Worm (Caenorhabditis elegans) whole organism, L3 larva: ENCODE results near the gene F54D10.4.
A peak's percentile ranks its signal among the peaks of the same experiment; 100 is the strongest.

Source experiments
- ZK546.5 ChIP-seq: sonication (generic microtip); optimal IDR thresholded peaks from 2 replicates; lab custom pipeline; 2017; ENCODE audit warnings: missing biosample characterization, missing genetic modification characterization
- aly-2 ChIP-seq: fragments of 150-350 bp; optimal IDR thresholded peaks from 2 replicates; lab custom pipeline; 2014; ENCODE audit warnings: missing biosample characterization, missing genetic modification characterization
- ama-1 ChIP-seq: fragments of 150-350 bp; optimal IDR thresholded peaks from 2 replicates; lab custom pipeline; 2018
- ceh-16 ChIP-seq: sonication (generic microtip); optimal IDR thresholded peaks from 2 replicates; lab custom pipeline; 2017; ENCODE audit warnings: missing biosample characterization, missing genetic modification characterization
- ceh-28 ChIP-seq: fragments of 150-350 bp; optimal IDR thresholded peaks from 2 replicates; lab custom pipeline; 2014; ENCODE audit warnings: missing biosample characterization, missing genetic modification reagents, missing genetic modification characterization
- ceh-82 ChIP-seq: fragments of 150-350 bp; optimal IDR thresholded peaks from 2 replicates; lab custom pipeline; 2014; ENCODE audit warnings: missing biosample characterization, missing genetic modification characterization
- ceh-9 ChIP-seq: sonication (generic microtip); optimal IDR thresholded peaks from 2 replicates; lab custom pipeline; 2018; ENCODE audit warnings: missing biosample characterization, missing genetic modification characterization
- egl-5 ChIP-seq: fragments of 150-350 bp; optimal IDR thresholded peaks from 2 replicates; lab custom pipeline; 2017; ENCODE audit warnings: missing biosample characterization, missing genetic modification reagents, missing genetic modification characterization, inconsistent platforms
- elt-1 ChIP-seq: fragments of 150-350 bp; optimal IDR thresholded peaks from 2 replicates; lab custom pipeline; 2014; ENCODE audit warnings: missing biosample characterization, missing genetic modification characterization
- elt-2 ChIP-seq: sonication (generic microtip); optimal IDR thresholded peaks from 2 replicates; lab custom pipeline; 2016; ENCODE audit warnings: missing genetic modification reagents, mild to moderate bottlenecking, missing genetic modification characterization, missing compliant biosample characterization
- elt-3 ChIP-seq, 3 experiments: fragments of 150-350 bp in 1 of 3; sonication (generic microtip) in 2 of 3; optimal IDR thresholded peaks; 2 replicates in 2 of 3; 4 replicates in 1 of 3; lab custom pipeline; 2014 to 2017; ENCODE audit warnings: missing biosample characterization in 3 of 3, missing genetic modification characterization in 3 of 3
- eor-1 ChIP-seq, 2 experiments: fragments of 150-350 bp; optimal IDR thresholded peaks; 2 replicates each; lab custom pipeline; 2014 to 2018; ENCODE audit warnings: missing biosample characterization in 2 of 2, missing genetic modification characterization in 2 of 2
- fkh-10 ChIP-seq: sonication (generic microtip); optimal IDR thresholded peaks from 2 replicates; lab custom pipeline; 2017; ENCODE audit warnings: missing biosample characterization, missing genetic modification reagents, missing genetic modification characterization
- fkh-2 ChIP-seq: fragments of 150-350 bp; optimal IDR thresholded peaks from 2 replicates; lab custom pipeline; 2014; ENCODE audit warnings: missing biosample characterization, missing genetic modification reagents, missing genetic modification characterization
- fos-1 ChIP-seq: fragments of 150-350 bp; optimal IDR thresholded peaks from 2 replicates; lab custom pipeline; 2014; ENCODE audit warnings: missing biosample characterization, missing genetic modification characterization
- hmg-11 ChIP-seq: sonication (generic microtip); optimal IDR thresholded peaks from 2 replicates; lab custom pipeline; 2016; ENCODE audit warnings: missing genetic modification characterization, missing compliant biosample characterization
- jun-1 ChIP-seq: fragments of 150-350 bp; optimal IDR thresholded peaks from 2 replicates; lab custom pipeline; 2014; ENCODE audit warnings: missing biosample characterization, missing genetic modification reagents, missing genetic modification characterization
- lin-15B ChIP-seq: fragments of 150-350 bp; optimal IDR thresholded peaks from 2 replicates; lab custom pipeline; 2014; ENCODE audit warnings: missing biosample characterization, missing genetic modification characterization
- lsy-12 ChIP-seq: sonication (generic microtip); optimal IDR thresholded peaks from 2 replicates; lab custom pipeline; 2016; ENCODE audit warnings: mild to moderate bottlenecking, missing genetic modification characterization, missing compliant biosample characterization
- mdl-1 ChIP-seq: fragments of 150-350 bp; optimal IDR thresholded peaks from 2 replicates; lab custom pipeline; 2014; ENCODE audit warnings: missing biosample characterization, missing genetic modification characterization
- mml-1 ChIP-seq: fragments of 150-350 bp; sonication (generic microtip); optimal IDR thresholded peaks from 3 replicates; lab custom pipeline; 2014; ENCODE audit warnings: missing biosample characterization, missing genetic modification characterization
- nhr-12 ChIP-seq: fragments of 150-350 bp; optimal IDR thresholded peaks from 2 replicates; lab custom pipeline; 2014; ENCODE audit warnings: missing biosample characterization, missing genetic modification characterization
- nhr-23 ChIP-seq: fragments of 150-350 bp; optimal IDR thresholded peaks from 2 replicates; lab custom pipeline; 2014; ENCODE audit warnings: missing biosample characterization, missing genetic modification reagents, missing genetic modification characterization
- nhr-237 ChIP-seq: fragments of 150-350 bp; optimal IDR thresholded peaks from 2 replicates; lab custom pipeline; 2014; ENCODE audit warnings: missing biosample characterization, missing genetic modification characterization
- nhr-25 ChIP-seq: sonication (generic microtip); optimal IDR thresholded peaks from 2 replicates; lab custom pipeline; 2017; ENCODE audit warnings: missing biosample characterization, missing genetic modification characterization
- nhr-43 ChIP-seq: sonication (generic microtip); optimal IDR thresholded peaks from 2 replicates; lab custom pipeline; 2016; ENCODE audit warnings: mild to moderate bottlenecking, missing genetic modification characterization, missing compliant biosample characterization; ENCODE audit not compliant: poor library complexity, severe bottlenecking
- nhr-76 ChIP-seq: fragments of 150-350 bp; sonication (generic microtip); optimal IDR thresholded peaks from 5 replicates; lab custom pipeline; 2014; ENCODE audit warnings: missing biosample characterization, missing genetic modification characterization
- nhr-77 ChIP-seq: fragments of 150-350 bp; optimal IDR thresholded peaks from 2 replicates; lab custom pipeline; 2014; ENCODE audit warnings: missing biosample characterization, missing genetic modification characterization
- pha-4 ChIP-seq: fragments of 150-350 bp; optimal IDR thresholded peaks from 2 replicates; lab custom pipeline; 2014; ENCODE audit warnings: missing biosample characterization, missing genetic modification reagents, missing genetic modification characterization
- tbx-2 ChIP-seq: sonication (generic microtip); optimal IDR thresholded peaks from 2 replicates; lab custom pipeline; 2016; ENCODE audit warnings: mild to moderate bottlenecking, missing genetic modification characterization, missing compliant biosample characterization
- unc-39 ChIP-seq: sonication (generic microtip); optimal IDR thresholded peaks from 4 replicates; lab custom pipeline; 2017; ENCODE audit warnings: missing biosample characterization, missing genetic modification characterization

The F54D10.4 gene

DNA sequence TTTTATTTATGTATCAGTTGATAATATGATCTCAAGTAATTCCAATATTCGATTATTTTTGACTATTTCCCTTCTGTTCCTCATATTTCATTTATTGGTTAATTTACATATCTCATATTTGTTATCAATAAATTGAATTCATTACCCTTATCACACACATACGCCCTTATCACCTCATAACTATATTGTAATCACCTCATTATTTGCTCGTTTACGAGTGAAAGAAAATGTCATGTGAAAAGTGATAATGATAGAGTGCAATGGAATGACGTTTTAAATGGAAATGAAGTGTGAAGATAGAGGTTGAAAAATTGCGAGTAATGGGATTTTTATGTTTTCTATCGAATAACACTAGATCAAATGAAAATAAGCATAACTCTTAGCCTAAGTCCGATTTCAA lies 20.3 kb downstream of the F54D10.4 start (continued):
- TF ChIP-seq hmg-11 (tag; lab: Kevin White, UChicago) = no peak
- no peak for TF ChIP-seq nhr-25 (tag; lab: Kevin White, UChicago)
- no peak for TF ChIP-seq fkh-2 (tag; lab: Kevin White, UChicago)
- no peak for TF ChIP-seq aly-2 (tag; lab: Kevin White, UChicago)
- no peak for TF ChIP-seq ceh-82 (tag; lab: Kevin White, UChicago)
- TF ChIP-seq nhr-12 (tag; lab: Kevin White, UChicago) = no peak
- no peak for TF ChIP-seq ama-1 (lab: Kevin White, UChicago)
- no peak for TF ChIP-seq nhr-237 (tag; lab: Kevin White, UChicago)
- TF ChIP-seq fos-1 (tag; lab: Kevin White, UChicago) = peak; percentile 63
- no peak for TF ChIP-seq nhr-77 (tag; lab: Kevin White, UChicago)
- no peak for TF ChIP-seq eor-1 (tag; optimal IDR thresholded peaks at IDR 0.05; lab: Kevin White, UChicago)
- no peak for TF ChIP-seq nhr-43 (tag; lab: Kevin White, UChicago)
- TF ChIP-seq jun-1 (tag; lab: Kevin White, UChicago) = peak; percentile 96
- no peak for TF ChIP-seq ceh-28 (tag; lab: Kevin White, UChicago)
- TF ChIP-seq lin-15B (tag; lab: Kevin White, UChicago) = no peak

DNA sequence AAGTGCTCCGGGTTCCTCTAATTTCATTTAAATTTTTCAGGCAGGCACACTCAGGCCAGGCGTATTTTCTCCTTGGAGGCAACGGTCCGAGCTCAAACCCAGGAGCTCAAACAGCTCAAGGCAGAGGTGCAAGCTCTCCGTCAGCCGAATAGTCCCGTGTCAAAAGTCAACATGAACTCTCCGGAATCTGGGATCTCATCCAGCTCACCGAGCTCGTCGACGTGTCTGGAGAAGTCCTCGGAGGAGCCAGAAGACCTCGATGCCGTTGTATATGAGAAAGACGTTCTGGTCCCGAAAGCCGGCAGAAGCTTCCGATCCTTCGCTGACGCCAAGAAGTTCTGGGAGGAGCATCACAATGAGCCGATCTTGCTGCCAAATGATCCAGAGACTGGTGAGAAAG lies 21.1 kb downstream of the F54D10.4 start:
- no peak for TF ChIP-seq nhr-237 (tag; lab: Kevin White, UChicago)
- no peak for TF ChIP-seq nhr-76 (tag; lab: Kevin White, UChicago)
- no peak for TF ChIP-seq ama-1 (lab: Kevin White, UChicago)
- TF ChIP-seq fkh-2 (tag; lab: Kevin White, UChicago) = no peak
- no peak for TF ChIP-seq elt-2
- TF ChIP-seq mml-1 = no peak
- no peak for TF ChIP-seq ceh-16 (tag; lab: Kevin White, UChicago)
- no peak for TF ChIP-seq aly-2 (tag; lab: Kevin White, UChicago)
- no peak for TF ChIP-seq lsy-12 (tag; lab: Kevin White, UChicago)
- no peak for TF ChIP-seq jun-1 (tag; lab: Kevin White, UChicago)
- TF ChIP-seq, all 47 proteins: peak for 0

DNA sequence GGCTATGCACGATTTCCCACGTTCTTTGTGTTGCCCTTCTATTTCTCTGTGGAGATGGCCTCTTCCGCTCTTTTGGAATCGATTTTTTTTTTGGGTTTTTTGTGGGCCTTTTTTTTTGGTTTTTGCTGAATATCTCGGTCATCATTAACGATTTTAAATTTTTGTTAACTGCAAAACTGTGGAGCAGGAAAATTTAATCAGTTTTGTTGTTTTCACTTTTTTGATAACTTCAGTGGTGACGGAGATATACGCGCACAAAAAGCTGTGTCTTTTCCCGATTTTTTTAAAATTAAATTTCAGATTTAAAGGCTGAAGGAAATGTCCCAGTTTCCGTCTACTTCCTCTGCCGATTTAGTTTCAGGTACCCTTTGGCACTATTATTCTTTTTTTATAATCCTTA lies 21.6 kb downstream of the F54D10.4 start, which contains the start of gene T24E12.1:
Gene T24E12.1 (plus strand): TSS at position 301 of the 400 bp plus-strand sequence.
- TF ChIP-seq pha-4 (tag; lab: Kevin White, UChicago) (no peak), nhr-23 (no peak), egl-5 (tag; lab: Kevin White, UChicago) (no peak), ama-1 (lab: Kevin White, UChicago) (no peak), elt-3 (tag; optimal IDR thresholded peaks at IDR 0.05; lab: Kevin White, UChicago) (no peak), tbx-2 (tag; lab: Kevin White, UChicago) (no peak)

DNA sequence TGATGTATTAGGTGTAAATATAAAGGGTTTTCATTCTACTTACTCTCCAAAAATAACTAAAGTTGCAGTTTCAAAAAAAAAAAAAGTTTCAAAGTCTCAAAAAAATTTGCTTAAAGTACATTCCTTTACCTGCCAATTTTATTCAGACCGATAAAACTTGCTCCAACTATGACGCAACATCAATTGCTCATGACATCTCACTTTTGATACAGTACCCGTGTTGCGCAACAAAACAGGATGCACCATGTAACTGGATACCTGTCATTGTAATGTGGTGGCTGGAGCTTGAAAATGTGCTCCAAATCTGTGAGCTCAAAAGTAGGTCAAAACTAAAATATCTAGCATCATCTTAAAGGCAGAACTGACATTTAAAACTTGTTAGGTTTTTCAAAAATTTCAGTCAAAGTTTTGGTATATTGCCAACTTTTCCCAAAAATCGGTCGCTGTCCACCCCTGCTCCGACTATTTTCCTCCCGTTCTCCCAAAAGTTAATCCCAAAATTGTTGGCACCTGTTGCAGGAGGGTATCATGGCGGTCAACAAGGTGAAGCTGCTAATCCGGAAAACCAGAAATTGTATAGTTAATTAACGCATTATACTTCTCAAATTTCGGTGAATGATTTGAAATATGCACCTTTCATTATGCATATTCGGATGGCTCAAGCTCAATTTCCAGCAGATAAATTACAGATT lies 24.4 kb downstream of the F54D10.4 start, which contains the start of gene T24E12.2:
Gene T24E12.2 (plus strand): TSS at position 642 of the 692 bp plus-strand sequence.
- no peak for TF ChIP-seq ceh-9 (tag; lab: Kevin White, UChicago)

DNA sequence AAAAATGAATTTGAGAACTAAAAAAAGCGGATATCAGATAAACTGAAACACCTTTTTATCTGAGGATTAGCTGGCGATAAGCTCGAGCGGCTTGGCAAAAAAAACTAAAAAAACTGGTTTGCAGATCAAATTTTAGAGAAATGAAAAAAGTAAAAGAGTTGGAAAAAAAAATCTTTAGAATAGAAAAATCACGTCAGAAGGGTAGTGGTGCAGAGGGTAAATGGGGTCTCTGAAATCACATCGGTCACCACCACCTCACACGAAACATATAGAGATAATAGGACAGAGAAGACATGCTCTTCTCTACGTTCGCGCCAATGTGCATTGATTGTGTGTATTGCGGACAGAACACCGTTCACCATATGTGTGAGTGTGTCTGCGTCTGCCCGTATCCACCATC lies 25.6 kb downstream of the F54D10.4 start:
- TF ChIP-seq elt-3 (tag; optimal IDR thresholded peaks at IDR 0.05; lab: Kevin White, UChicago) (no peak), nhr-237 (tag; lab: Kevin White, UChicago) (no peak), unc-39 (tag; lab: Kevin White, UChicago) (no peak), nhr-77 (tag; lab: Kevin White, UChicago) (no peak)

DNA sequence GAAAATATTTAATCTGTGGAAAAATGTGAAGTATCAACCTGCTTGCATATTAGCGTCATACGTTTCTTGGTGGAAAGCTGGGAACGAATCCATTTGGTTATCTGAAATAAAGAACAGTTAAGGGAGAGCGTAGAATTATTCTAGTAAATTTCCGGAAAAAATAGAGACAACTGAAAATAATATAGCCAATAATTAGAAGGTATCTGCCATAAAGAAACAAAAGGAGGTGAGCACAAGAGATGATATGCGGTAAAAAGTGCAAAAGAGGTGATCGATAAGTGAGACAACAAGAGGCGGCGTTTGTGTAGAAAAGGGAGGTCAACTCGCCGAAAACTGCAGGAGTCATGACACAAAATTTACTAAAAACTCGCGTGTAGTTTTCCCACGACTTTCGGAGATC lies 27.4 kb downstream of the F54D10.4 start, which contains the start of gene T24E12.11:
Gene T24E12.11 (minus strand): TSS at position 101 of the 400 bp plus-strand sequence.
- TF ChIP-seq lin-15B (tag; lab: Kevin White, UChicago) = no peak
- TF ChIP-seq ceh-9 (tag; lab: Kevin White, UChicago) = no peak
- no peak for TF ChIP-seq eor-1 (tag; optimal IDR thresholded peaks at IDR 0.05; lab: Kevin White, UChicago)
- no peak for TF ChIP-seq ZK546.5 (tag; lab: Kevin White, UChicago)
- TF ChIP-seq ama-1 (lab: Kevin White, UChicago) = no peak
- no peak for TF ChIP-seq mdl-1
- TF ChIP-seq fkh-10 = no peak
- TF ChIP-seq elt-2 = no peak
- TF ChIP-seq elt-1 (tag; lab: Kevin White, UChicago) = no peak
- TF ChIP-seq pha-4 (tag; lab: Kevin White, UChicago) = no peak
- TF ChIP-seq unc-39 (tag; lab: Kevin White, UChicago) = no peak
